Worm (Caenorhabditis elegans): Measurements from ENCODE around the gene nhr-180.

DNA sequence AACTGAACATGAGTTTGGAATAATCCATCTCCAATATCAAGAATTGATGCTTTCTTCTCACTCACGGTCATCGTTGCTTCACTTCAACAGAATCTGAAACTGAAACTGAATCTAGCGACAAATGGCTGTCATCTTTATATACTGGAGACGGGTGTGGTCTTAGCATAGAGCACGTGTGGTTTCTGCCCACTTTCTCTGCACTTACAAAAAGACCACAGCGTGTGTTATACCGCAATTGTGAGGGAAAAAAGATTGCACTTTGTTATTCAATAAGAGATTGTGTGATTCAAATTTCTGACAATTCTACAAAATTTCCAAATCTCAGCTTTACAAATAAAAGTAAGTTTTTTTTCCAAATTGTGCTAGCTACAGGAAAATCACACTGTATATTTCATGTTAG, 21.2 kb downstream of the nhr-180 start, which contains the start of gene F48G7.12:
- TF ChIP-seq nhr-6 (tag; optimal IDR thresholded peaks at IDR 0.05) (no peak), ztf-11 (tag; optimal IDR thresholded peaks at IDR 0.05) (no peak), ZK546.5 (tag; optimal IDR thresholded peaks at IDR 0.05) (no peak), snpc-4 (tag; optimal IDR thresholded peaks at IDR 0.05) (no peak), nhr-11 (tag; optimal IDR thresholded peaks at IDR 0.05) (no peak), lsy-2 (tag; optimal IDR thresholded peaks at IDR 0.05) (no peak), ces-1 (GFP tag; optimal IDR thresholded peaks at IDR 0.05) (no peak), lin-39 (tag; optimal IDR thresholded peaks at IDR 0.05) (no peak)
